Fruit fly (Drosophila melanogaster) whole organism, embryonic: ENCODE results near the gene CG8907.
A peak's percentile ranks its signal among the peaks of the same experiment; 100 is the strongest.

Source experiments
- ATbp ChIP-seq: fragments of 200-800 bp; sonication (Bioruptor generic); optimal IDR thresholded peaks from 2 replicates; lab custom pipeline; 2017; ENCODE audit warnings: missing biosample characterization, mild to moderate bottlenecking, missing genetic modification characterization, missing genetic modification reagents
- CG11504 ChIP-seq: fragments of 200-800 bp; sonication (Bioruptor generic); optimal IDR thresholded peaks from 3 replicates; lab custom pipeline; 2019; ENCODE audit warnings: missing biosample characterization, mild to moderate bottlenecking, missing genetic modification characterization, moderate library complexity
- CG13287 ChIP-seq: fragments of 200-800 bp; sonication (Bioruptor generic); IDR thresholded peaks from 2 replicates; pipeline ENCODE4 v1.3.6; 2022; ENCODE audit warnings: missing biosample characterization, missing genetic modification characterization; ENCODE audit not compliant: partially characterized antibody
- CG15269 ChIP-seq: fragments of 200-800 bp; sonication (Bioruptor generic); optimal IDR thresholded peaks from 2 replicates; lab custom pipeline; 2018; ENCODE audit warnings: missing biosample characterization, mild to moderate bottlenecking, missing genetic modification characterization, moderate library complexity
- CG1603 ChIP-seq: fragments of 200-800 bp; sonication (Bioruptor generic); optimal IDR thresholded peaks from 2 replicates; lab custom pipeline; 2019; ENCODE audit warnings: missing biosample characterization, mild to moderate bottlenecking, missing genetic modification characterization, moderate library complexity
- CG16813 ChIP-seq: fragments of 200-800 bp; sonication (Bioruptor generic); IDR thresholded peaks from 3 replicates; pipeline ENCODE4 v1.3.6; 2022; ENCODE audit warnings: missing biosample characterization, missing genetic modification characterization; ENCODE audit not compliant: partially characterized antibody
- CG17385 ChIP-seq: fragments of 200-800 bp; sonication (Bioruptor generic); optimal IDR thresholded peaks from 3 replicates; lab custom pipeline; 2018; ENCODE audit warnings: missing biosample characterization, mild to moderate bottlenecking, missing genetic modification characterization
- CG2120 ChIP-seq: fragments of 200-800 bp; sonication (Bioruptor generic); optimal IDR thresholded peaks from 3 replicates; lab custom pipeline; 2016; ENCODE audit warnings: missing biosample characterization, missing genetic modification characterization
- CG2678 ChIP-seq: fragments of 200-800 bp; sonication (Bioruptor generic); optimal IDR thresholded peaks from 3 replicates; lab custom pipeline; 2019; ENCODE audit warnings: missing biosample characterization, mild to moderate bottlenecking, missing genetic modification characterization, moderate library complexity
- CG34376 ChIP-seq: fragments of 200-800 bp; sonication (Bioruptor generic); optimal IDR thresholded peaks from 2 replicates; lab custom pipeline; 2018; ENCODE audit warnings: missing biosample characterization, mild to moderate bottlenecking, missing genetic modification characterization
- CG34422 ChIP-seq: fragments of 200-800 bp; sonication (Bioruptor generic); IDR thresholded peaks from 3 replicates; pipeline ENCODE4 v1.3.6; 2022; ENCODE audit warnings: missing biosample characterization, missing genetic modification characterization
- CG3995 ChIP-seq: fragments of 200-800 bp; sonication (Bioruptor generic); optimal IDR thresholded peaks from 3 replicates; lab custom pipeline; 2016; ENCODE audit warnings: missing biosample characterization, missing genetic modification characterization
- CG4424 ChIP-seq: fragments of 200-800 bp; sonication (Bioruptor generic); optimal IDR thresholded peaks from 3 replicates; lab custom pipeline; 2016; ENCODE audit warnings: missing biosample characterization, missing genetic modification characterization
- CG4730 ChIP-seq: fragments of 200-800 bp; sonication (Bioruptor generic); IDR thresholded peaks from 2 replicates; pipeline ENCODE4 v1.3.6; 2022; ENCODE audit warnings: missing biosample characterization, missing genetic modification characterization
- CG4820 ChIP-seq: fragments of 200-800 bp; sonication (Bioruptor generic); optimal IDR thresholded peaks from 3 replicates; lab custom pipeline; 2016; ENCODE audit warnings: missing biosample characterization, missing genetic modification characterization
- CG7839 ChIP-seq: fragments of 200-800 bp; sonication (Bioruptor generic); optimal IDR thresholded peaks from 3 replicates; lab custom pipeline; 2018; ENCODE audit warnings: missing biosample characterization, mild to moderate bottlenecking, missing genetic modification characterization, moderate library complexity
- CG7928 ChIP-seq: fragments of 200-800 bp; sonication (Bioruptor generic); optimal IDR thresholded peaks from 2 replicates; lab custom pipeline; 2017; ENCODE audit warnings: missing biosample characterization, mild to moderate bottlenecking, missing genetic modification characterization
- CG8359 ChIP-seq: fragments of 200-800 bp; sonication (Bioruptor generic); optimal IDR thresholded peaks from 2 replicates; lab custom pipeline; 2017; ENCODE audit warnings: missing biosample characterization, mild to moderate bottlenecking, missing genetic modification characterization, borderline replicate concordance
- CG9876 ChIP-seq: fragments of 200-800 bp; sonication (Bioruptor generic); optimal IDR thresholded peaks from 2 replicates; lab custom pipeline; 2016; ENCODE audit warnings: missing biosample characterization, missing genetic modification characterization
- ERR ChIP-seq: fragments of 200-800 bp; sonication (Bioruptor generic); optimal IDR thresholded peaks from 2 replicates; lab custom pipeline; 2016; ENCODE audit warnings: missing biosample characterization, missing genetic modification characterization
- Eip74EF ChIP-seq, 2 experiments: fragments of 200-800 bp in 1 of 2; fragments of >200 bp in 1 of 2; sonication (Bioruptor generic) in 1 of 2; optimal IDR thresholded peaks; 2 replicates each; lab custom pipeline; 2017 to 2019; ENCODE audit warnings: missing biosample characterization in 2 of 2, missing genetic modification characterization in 2 of 2, mild to moderate bottlenecking in 1 of 2, moderate library complexity in 1 of 2
- Hr51 ChIP-seq, 2 experiments: fragments of 200-800 bp; sonication (Bioruptor generic); optimal IDR thresholded peaks; 2 replicates in 1 of 2; 3 replicates in 1 of 2; lab custom pipeline; 2016 to 2018; ENCODE audit warnings: missing biosample characterization in 2 of 2, missing genetic modification characterization in 2 of 2, mild to moderate bottlenecking in 1 of 2, moderate library complexity in 1 of 2
- Oli ChIP-seq: fragments of 200-800 bp; sonication (Bioruptor generic); optimal IDR thresholded peaks from 2 replicates; lab custom pipeline; 2018; ENCODE audit warnings: missing biosample characterization, mild to moderate bottlenecking, missing genetic modification characterization, moderate library complexity
- Pdp1 ChIP-seq, 2 experiments: fragments of 200-800 bp; sonication (Bioruptor generic); optimal IDR thresholded peaks; 3 replicates each; lab custom pipeline; 2016; ENCODE audit warnings: missing biosample characterization in 2 of 2, missing genetic modification characterization in 2 of 2, mild to moderate bottlenecking in 1 of 2, moderate library complexity in 1 of 2
- Sox100B ChIP-seq: fragments of 200-800 bp; sonication (Bioruptor generic); optimal IDR thresholded peaks from 3 replicates; lab custom pipeline; 2018; ENCODE audit warnings: missing biosample characterization, mild to moderate bottlenecking, missing genetic modification characterization
- Sox102F ChIP-seq: fragments of 200-800 bp; sonication (Bioruptor generic); optimal IDR thresholded peaks from 2 replicates; lab custom pipeline; 2018; ENCODE audit warnings: missing biosample characterization, mild to moderate bottlenecking, missing genetic modification characterization, moderate library complexity
- Trl ChIP-seq, 3 experiments: fragments of >200 bp in 2 of 3; fragments of 200-800 bp in 1 of 3; sonication (Bioruptor generic) in 1 of 3; optimal IDR thresholded peaks; 2 replicates in 1 of 3; 3 replicates in 2 of 3; lab custom pipeline; 2016 to 2017; ENCODE audit warnings: missing biosample characterization in 1 of 3, missing genetic modification characterization in 1 of 3
- Vsx1 ChIP-seq: fragments of 200-800 bp; sonication (Bioruptor generic); optimal IDR thresholded peaks from 2 replicates; lab custom pipeline; 2017; ENCODE audit warnings: missing biosample characterization, mild to moderate bottlenecking, missing genetic modification characterization, missing genetic modification reagents
- Xbp1 ChIP-seq: fragments of 200-800 bp; sonication (Bioruptor generic); optimal IDR thresholded peaks from 3 replicates; lab custom pipeline; 2016; ENCODE audit warnings: missing biosample characterization, mild to moderate bottlenecking, missing genetic modification characterization
- YL-1 ChIP-seq: fragments of 200-800 bp; sonication (Bioruptor generic); optimal IDR thresholded peaks from 3 replicates; lab custom pipeline; 2017; ENCODE audit warnings: missing biosample characterization, mild to moderate bottlenecking, missing genetic modification characterization
- al ChIP-seq: fragments of 200-800 bp; sonication (Bioruptor generic); IDR thresholded peaks from 2 replicates; pipeline ENCODE4 v1.3.6; 2022; ENCODE audit warnings: missing biosample characterization, missing genetic modification characterization
- ap ChIP-seq: fragments of 200-800 bp; sonication (Bioruptor generic); IDR thresholded peaks from 2 replicates; pipeline ENCODE4 v1.3.6; 2022; ENCODE audit warnings: missing biosample characterization, missing genetic modification characterization
- dmrt99B ChIP-seq: fragments of 200-800 bp; sonication (Bioruptor generic); optimal IDR thresholded peaks from 2 replicates; lab custom pipeline; 2018; ENCODE audit warnings: missing biosample characterization, mild to moderate bottlenecking, missing genetic modification characterization, moderate library complexity
- dpn ChIP-seq, 2 experiments: fragments of 200-800 bp; sonication (Bioruptor generic); optimal IDR thresholded peaks; 3 replicates each; lab custom pipeline; 2016; ENCODE audit warnings: missing biosample characterization in 2 of 2, missing genetic modification characterization in 2 of 2
- fd3F ChIP-seq: fragments of 200-800 bp; sonication (Bioruptor generic); optimal IDR thresholded peaks from 2 replicates; lab custom pipeline; 2018; ENCODE audit warnings: missing biosample characterization, mild to moderate bottlenecking, missing genetic modification characterization, moderate library complexity
- gem ChIP-seq: fragments of 200-800 bp; sonication (Bioruptor generic); optimal IDR thresholded peaks from 2 replicates; lab custom pipeline; 2019; ENCODE audit warnings: missing biosample characterization, mild to moderate bottlenecking, missing genetic modification characterization, moderate library complexity
- grau ChIP-seq: fragments of 200-800 bp; optimal IDR thresholded peaks from 3 replicates; lab custom pipeline; 2019; ENCODE audit warnings: missing biosample characterization, mild to moderate bottlenecking, missing genetic modification characterization, moderate library complexity
- her ChIP-seq: fragments of 200-800 bp; sonication (Bioruptor generic); optimal IDR thresholded peaks from 2 replicates; lab custom pipeline; 2016; ENCODE audit warnings: missing biosample characterization, missing genetic modification characterization
- kni ChIP-seq: fragments of 200-800 bp; sonication (Bioruptor generic); optimal IDR thresholded peaks from 3 replicates; lab custom pipeline; 2017; ENCODE audit warnings: mild to moderate bottlenecking, missing biosample characterization, missing genetic modification reagents, missing genetic modification characterization
- ssp ChIP-seq: fragments of 200-800 bp; sonication (Bioruptor generic); IDR thresholded peaks from 2 replicates; pipeline ENCODE4 v1.3.6; 2022; ENCODE audit warnings: missing biosample characterization, missing genetic modification characterization
- unpg ChIP-seq: fragments of 200-800 bp; sonication (Bioruptor generic); optimal IDR thresholded peaks from 3 replicates; lab custom pipeline; 2018; ENCODE audit warnings: missing biosample characterization, mild to moderate bottlenecking, missing genetic modification characterization, moderate library complexity

The CG8907 gene

dm6 chr3R:16987220-16987923, 20.7 kb upstream of the CG8907 start, which contains the start of gene CG18622 (continued):
- peak; percentile 63; the same call in 1 of the 2 replicates for TF ChIP-seq CG13287 (GFP tag; lab: Robert Waterston, UW)
- peak; percentile 11 for TF ChIP-seq ERR (GFP tag; lab: Kevin White, UChicago)
- peak; percentile 11 for TF ChIP-seq Sox100B
- TF ChIP-seq CG7928 = no peak
- no peak for TF ChIP-seq CG17385 (GFP tag; lab: Kevin White, UChicago)
- TF ChIP-seq CG34422 = peak; percentile 34; the same call in 1 of the 3 replicates
- TF ChIP-seq CG8359 (GFP tag; lab: Kevin White, UChicago) = no peak
- TF ChIP-seq kni (GFP tag; lab: Kevin White, UChicago) = no peak
- TF ChIP-seq CG16813 = 0 out of 3 replicates have a peak, but pooled peaks have one; percentile 18
- TF ChIP-seq CG4730 (GFP tag; lab: Robert Waterston, UW) = 0 out of 2 replicates have a peak, but pooled peaks have one; percentile 19
- peak; percentile 67 for TF ChIP-seq CG34376 (GFP tag; lab: Kevin White, UChicago)
- no peak for TF ChIP-seq her (GFP tag; lab: Kevin White, UChicago)
- TF ChIP-seq Hr51 (GFP tag; optimal IDR thresholded peaks at IDR 0.05; lab: Kevin White, UChicago) = peak in 1 of 2 experiments; percentile 24
- TF ChIP-seq CG7839 = peak; percentile 38

dm6 chr3R:16987924-16988298, 20.2 kb upstream of the CG8907 start:
- peak; percentile 7 for TF ChIP-seq dmrt99B (tag; lab: Kevin White, UChicago)
- TF ChIP-seq CG15269 (tag; lab: Kevin White, UChicago) = peak; percentile 24
- peak in 1 of 2 experiments; percentile 20 for TF ChIP-seq Trl (optimal IDR thresholded peaks at IDR 0.05; lab: Kevin White, UChicago)
- TF ChIP-seq Trl (GFP tag; optimal IDR thresholded peaks at IDR 0.05; lab: Kevin White, UChicago) = no peak
- TF ChIP-seq YL-1 (GFP tag; lab: Kevin White, UChicago) = no peak
- TF ChIP-seq CG4424 (GFP tag; lab: Kevin White, UChicago) = peak; percentile 8
- peak; percentile 10 for TF ChIP-seq ATbp (GFP tag; lab: Kevin White, UChicago)
- TF ChIP-seq Eip74EF (GFP tag; optimal IDR thresholded peaks at IDR 0.05; lab: Kevin White, UChicago) = peak in 1 of 2 experiments; percentile 39
- peak; percentile 11 for TF ChIP-seq Sox102F (GFP tag; lab: Kevin White, UChicago)
- peak; percentile 23 for TF ChIP-seq Vsx1
- peak; percentile 21 for TF ChIP-seq Oli (tag; lab: Kevin White, UChicago)
- peak in 1 of 2 experiments; percentile 10 for TF ChIP-seq dpn (GFP tag; optimal IDR thresholded peaks at IDR 0.05; lab: Kevin White, UChicago)
- no peak for TF ChIP-seq ssp (GFP tag; lab: Robert Waterston, UW)
- peak; percentile 39 for TF ChIP-seq CG1603 (tag; lab: Kevin White, UChicago)
- no peak for TF ChIP-seq ap
- peak; percentile 8 for TF ChIP-seq CG2678 (tag; lab: Kevin White, UChicago)
- TF ChIP-seq Pdp1 (GFP tag; optimal IDR thresholded peaks at IDR 0.05; lab: Kevin White, UChicago) = peak in 1 of 2 experiments; percentile 44
- TF ChIP-seq CG11504 (tag; lab: Kevin White, UChicago) = peak; percentile 11
- TF ChIP-seq gem = peak; percentile 36
- TF ChIP-seq CG3995 (GFP tag; lab: Kevin White, UChicago) = no peak
- no peak for TF ChIP-seq CG4820
- TF ChIP-seq CG2120 (GFP tag; lab: Kevin White, UChicago) = peak; percentile 2
- TF ChIP-seq fd3F (GFP tag; lab: Kevin White, UChicago) = no peak
- TF ChIP-seq Hr51 (GFP tag; optimal IDR thresholded peaks at IDR 0.05; lab: Kevin White, UChicago) = peak in 1 of 2 experiments; percentile 26
- no peak for TF ChIP-seq al (GFP tag; lab: Robert Waterston, UW)
- peak; percentile 81 for TF ChIP-seq grau (tag; lab: Kevin White, UChicago)
- TF ChIP-seq Xbp1 (GFP tag; lab: Kevin White, UChicago) = peak; percentile 15
- TF ChIP-seq CG9876 (GFP tag; lab: Kevin White, UChicago) = no peak
- peak; percentile 33 for TF ChIP-seq unpg (GFP tag; lab: Kevin White, UChicago)
